Fruit fly (Drosophila melanogaster) whole organism, embryonic: ENCODE results near the gene Csk.

ENCODE experiments used
- ATbp ChIP-seq: fragments of 200-800 bp; sonication (Bioruptor generic); optimal IDR thresholded peaks from 2 replicates; lab custom pipeline; 2017; ENCODE audit warnings: missing biosample characterization, mild to moderate bottlenecking, missing genetic modification characterization, missing genetic modification reagents
- CG10366 ChIP-seq: fragments of 200-800 bp; sonication (Bioruptor generic); IDR thresholded peaks from 2 replicates; pipeline ENCODE4 v1.3.6; 2022; ENCODE audit warnings: missing biosample characterization, missing genetic modification characterization
- CG18764 ChIP-seq: fragments of 200-800 bp; sonication (Bioruptor generic); optimal IDR thresholded peaks from 3 replicates; lab custom pipeline; 2016; ENCODE audit warnings: missing biosample characterization, missing genetic modification characterization
- CG7987 ChIP-seq: fragments of 200-800 bp; sonication (Bioruptor generic); optimal IDR thresholded peaks from 2 replicates; lab custom pipeline; 2018; ENCODE audit warnings: missing biosample characterization, mild to moderate bottlenecking, missing genetic modification characterization, moderate library complexity
- CG8478 ChIP-seq: fragments of >200 bp; optimal IDR thresholded peaks from 2 replicates; lab custom pipeline; 2018
- Dfd ChIP-seq, 2 experiments: fragments of >200 bp; optimal IDR thresholded peaks; 2 replicates each; lab custom pipeline; 2017; ENCODE audit warnings: missing biosample characterization in 2 of 2, missing genetic modification characterization in 2 of 2
- ham ChIP-seq: fragments of 200-800 bp; sonication (Bioruptor generic); IDR thresholded peaks from 2 replicates; pipeline ENCODE4 v1.3.6; 2022; ENCODE audit warnings: missing biosample characterization, missing genetic modification characterization
- tx ChIP-seq: fragments of 200-800 bp; sonication (Bioruptor generic); optimal IDR thresholded peaks from 2 replicates; lab custom pipeline; 2016; ENCODE audit warnings: missing biosample characterization, missing genetic modification characterization

DNA sequence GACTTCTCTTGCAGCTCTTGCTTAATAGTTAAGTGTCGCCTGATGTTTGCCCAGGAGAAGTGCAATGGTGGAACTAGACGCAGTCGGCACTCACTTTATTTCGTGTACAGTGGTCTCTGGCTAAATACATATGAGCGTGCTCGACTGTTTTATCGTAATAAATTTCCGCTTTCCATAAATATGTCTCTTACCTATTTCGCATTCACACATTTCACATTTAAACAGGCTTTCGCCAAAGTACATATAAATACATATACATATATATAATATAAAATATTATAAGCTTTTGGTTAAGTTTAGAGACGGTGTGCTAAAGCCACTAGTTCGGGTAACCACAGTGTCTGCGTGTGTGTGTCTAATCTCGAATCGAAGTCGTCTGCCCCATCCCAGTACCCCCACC, 43.8 kb downstream of the Csk start:
- TF ChIP-seq CG8478 (lab: Kevin White, UChicago) (no peak), ATbp (no peak), CG18764 (no peak), ham (no peak), tx (GFP tag; lab: Kevin White, UChicago) (no peak), Dfd (GFP tag; optimal IDR thresholded peaks at IDR 0.05; lab: Kevin White, UChicago) (no peak), CG10366 (GFP tag; lab: Robert Waterston, UW) (no peak), CG7987 (GFP tag; lab: Kevin White, UChicago) (no peak)
